Worm (Caenorhabditis elegans): ENCODE measurements around the gene shpk-1.
A peak's percentile ranks its signal among the peaks of the same experiment; 100 is the strongest.

The shpk-1 gene

ce11 chrIII:13607833-13608232, at the start of gene shpk-1:
TSS of gene shpk-1 (plus strand) at chrIII:13608020.
- TF ChIP-seq egl-44 (GFP tag; IDR thresholded peaks at IDR 0.05) (0 out of 2 replicates have a peak, but pooled peaks have one; percentile 30), aptf-3 (GFP tag; IDR thresholded peaks at IDR 0.05) (no peak), B0336.3 (GFP tag; IDR thresholded peaks at IDR 0.05) (0 out of 2 replicates have a peak, but pooled peaks have one; percentile 22), dox-1 (GFP tag; IDR thresholded peaks at IDR 0.05) (0 out of 2 replicates have a peak, but pooled peaks have one; percentile 37), nhr-80 (tag; optimal IDR thresholded peaks at IDR 0.05) (peak; percentile 81), let-607 (tag; optimal IDR thresholded peaks at IDR 0.05) (peak; percentile 74 to 83), atf-7 (tag; optimal IDR thresholded peaks at IDR 0.05) (peak; percentile 77), tbp1 (GFP tag; optimal IDR thresholded peaks at IDR 0.05) (peak; percentile 32), nfyb-1 (GFP tag; IDR thresholded peaks at IDR 0.05) (peak; percentile 64; the same call in 1 of the 2 replicates), pbrm-1 (GFP tag; IDR thresholded peaks at IDR 0.05) (no peak)

ce11 chrIII:13560715-13561114, 47.1 kb upstream of the shpk-1 start:
- TF ChIP-seq Y79H2A.3 (GFP tag; conservative IDR thresholded peaks at IDR 0.05) (no peak), ceh-79 (tag; optimal IDR thresholded peaks at IDR 0.05) (no peak), sdz-38 (tag; optimal IDR thresholded peaks at IDR 0.05) (no peak), F49E8.2 (tag; optimal IDR thresholded peaks at IDR 0.05; ENCODE audit: insufficient read depth) (no peak), B0035.1 (tag; optimal IDR thresholded peaks at IDR 0.05) (no peak), ekl-4 (GFP tag; IDR thresholded peaks at IDR 0.05) (no peak), athp-1 (tag; optimal IDR thresholded peaks at IDR 0.05) (no peak), nfyb-1 (GFP tag; IDR thresholded peaks at IDR 0.05) (no peak), zfh-2 (GFP tag; conservative IDR thresholded peaks at IDR 0.05) (no peak), Y56A3A.18 (GFP tag; IDR thresholded peaks at IDR 0.05) (no peak), F57A8.1 (GFP tag; optimal IDR thresholded peaks at IDR 0.05) (no peak), snpc-4 (GFP tag; optimal IDR thresholded peaks at IDR 0.05) (no peak), snpc-4 (tag; optimal IDR thresholded peaks at IDR 0.05) (no peak), rpc-1 (optimal IDR thresholded peaks at IDR 0.05) (no peak), rpc-1 (tag; optimal IDR thresholded peaks at IDR 0.05) (no peak), madf-10 (tag; optimal IDR thresholded peaks at IDR 0.05) (no peak), T26A5.8 (tag; optimal IDR thresholded peaks at IDR 0.05) (no peak), F57C9.4 (tag; optimal IDR thresholded peaks at IDR 0.05) (no peak), egrh-3 (GFP tag; IDR thresholded peaks at IDR 0.05) (no peak)

- TF ChIP-seq B0035.1 (tag; optimal IDR thresholded peaks at IDR 0.05) (no peak), madf-6 (GFP tag; IDR thresholded peaks at IDR 0.05) (peak; percentile 70), nhr-27 (tag; optimal IDR thresholded peaks at IDR 0.05) (no peak), F33H1.4 (GFP tag; IDR thresholded peaks at IDR 0.05) (peak; percentile 77), gei-17 (GFP tag; optimal IDR thresholded peaks at IDR 0.05) (no peak), hmg-20 (GFP tag; IDR thresholded peaks at IDR 0.05) (no peak), xnd-1 (tag; optimal IDR thresholded peaks at IDR 0.05) (peak; percentile 59), egl-18 (GFP tag; IDR thresholded peaks at IDR 0.05) (no peak), madf-8 (GFP tag; conservative IDR thresholded peaks at IDR 0.05) (peak; percentile 41; the same call in 1 of the 2 replicates), lsl-1 (GFP tag; optimal IDR thresholded peaks at IDR 0.05) (peak; percentile 81), F57C9.4 (tag; optimal IDR thresholded peaks at IDR 0.05) (no peak), lin-40 (tag; optimal IDR thresholded peaks at IDR 0.05) (no peak), hsf-1 (GFP tag; IDR thresholded peaks at IDR 0.05) (no peak), lin-26 (GFP tag; IDR thresholded peaks at IDR 0.05) (no peak), ceh-100 (GFP tag; IDR thresholded peaks at IDR 0.05) (no peak), let-526 (GFP tag; IDR thresholded peaks at IDR 0.05) (no peak), hmg-1.2 (GFP tag; IDR thresholded peaks at IDR 0.05) (no peak), atf-7 (tag; optimal IDR thresholded peaks at IDR 0.05) (no peak), F49E8.2 (tag; optimal IDR thresholded peaks at IDR 0.05; ENCODE audit: insufficient read depth) (no peak), mel-28 (tag; optimal IDR thresholded peaks at IDR 0.05; ENCODE audit: borderline replicate concordance) (no peak), D2030.7 (GFP tag; IDR thresholded peaks at IDR 0.05) (no peak), rcor-1 (GFP tag; IDR thresholded peaks at IDR 0.05) (no peak), Y67H2A.10 (GFP tag; conservative IDR thresholded peaks at IDR 0.05) (no peak), madf-3 (GFP tag; IDR thresholded peaks at IDR 0.05) (no peak), dox-1 (GFP tag; IDR thresholded peaks at IDR 0.05) (no peak)
Measured at ce11 chrIII:13561233-13561632, 46.6 kb upstream of the shpk-1 start.

Data from whole organism, young adult.